Fruit fly (Drosophila melanogaster) whole organism, prepupa: ENCODE data around the gene CG10700.

ENCODE experiments used
- Blimp-1 ChIP-seq: fragments of 200-800 bp; sonication (Bioruptor generic); optimal IDR thresholded peaks from 3 replicates; lab custom pipeline; 2017; ENCODE audit warnings: missing biosample characterization, missing genetic modification characterization, mild to moderate bottlenecking, moderate library complexity, missing genetic modification reagents
- CG10631 ChIP-seq: fragments of 200-800 bp; sonication (Bioruptor generic); optimal IDR thresholded peaks from 2 replicates; lab custom pipeline; 2016; ENCODE audit warnings: missing biosample characterization, missing genetic modification characterization
- CG10669 ChIP-seq: fragments of 200-800 bp; sonication (Bioruptor generic); optimal IDR thresholded peaks from 3 replicates; lab custom pipeline; 2018; ENCODE audit warnings: missing biosample characterization, mild to moderate bottlenecking, missing genetic modification characterization, moderate library complexity
- CG11294 ChIP-seq: fragments of 200-800 bp; sonication (Bioruptor generic); IDR thresholded peaks from 2 replicates; pipeline ENCODE4 v1.3.6; 2022; ENCODE audit warnings: missing biosample characterization, missing genetic modification characterization
- CG11902 ChIP-seq: fragments of 200-800 bp; sonication (Bioruptor generic); optimal IDR thresholded peaks from 3 replicates; lab custom pipeline; 2016; ENCODE audit warnings: missing biosample characterization, missing genetic modification characterization
- CG3032 ChIP-seq: fragments of 200-800 bp; optimal IDR thresholded peaks from 2 replicates; lab custom pipeline; 2019; ENCODE audit warnings: missing biosample characterization, mild to moderate bottlenecking, missing genetic modification characterization, moderate library complexity
- CG31627 ChIP-seq: fragments of 200-800 bp; sonication (Bioruptor generic); optimal IDR thresholded peaks from 3 replicates; lab custom pipeline; 2016; ENCODE audit warnings: missing biosample characterization, missing genetic modification characterization
- CG32006 ChIP-seq: fragments of 200-800 bp; sonication (Bioruptor generic); optimal IDR thresholded peaks from 3 replicates; lab custom pipeline; 2017; ENCODE audit warnings: missing biosample characterization, mild to moderate bottlenecking, missing genetic modification characterization
- CG34406 ChIP-seq: fragments of 200-800 bp; sonication (Bioruptor generic); optimal IDR thresholded peaks from 3 replicates; lab custom pipeline; 2016; ENCODE audit warnings: missing biosample characterization, missing genetic modification characterization
- CG6163 ChIP-seq: fragments of 200-800 bp; sonication (Bioruptor generic); IDR thresholded peaks from 3 replicates; pipeline ENCODE4 v1.3.6; 2022; ENCODE audit warnings: missing biosample characterization, missing genetic modification characterization
- CG6276 ChIP-seq: fragments of 200-800 bp; sonication (Bioruptor generic); optimal IDR thresholded peaks from 2 replicates; lab custom pipeline; 2017; ENCODE audit warnings: missing biosample characterization, mild to moderate bottlenecking, missing genetic modification characterization
- CG6854 ChIP-seq: fragments of 200-800 bp; sonication (Bioruptor generic); optimal IDR thresholded peaks from 2 replicates; lab custom pipeline; 2017; ENCODE audit warnings: missing biosample characterization, mild to moderate bottlenecking, missing genetic modification characterization
- CG7368 ChIP-seq: fragments of 200-800 bp; sonication (Bioruptor generic); optimal IDR thresholded peaks from 3 replicates; lab custom pipeline; 2016; ENCODE audit warnings: missing biosample characterization, missing genetic modification characterization
- CG8119 ChIP-seq: fragments of 200-800 bp; sonication (Bioruptor generic); IDR thresholded peaks from 3 replicates; pipeline ENCODE4 v1.3.6; 2022; ENCODE audit warnings: missing biosample characterization, missing genetic modification characterization
- CG8632 ChIP-seq: fragments of 200-800 bp; sonication (Bioruptor generic); optimal IDR thresholded peaks from 3 replicates; lab custom pipeline; 2016; ENCODE audit warnings: missing biosample characterization, missing genetic modification characterization
- Eip78C ChIP-seq: fragments of 200-800 bp; sonication (Bioruptor generic); peaks from one replicate; lab custom pipeline; 2016; ENCODE audit warnings: missing biosample characterization, missing genetic modification characterization
- Eip93F ChIP-seq: fragments of 200-800 bp; sonication (Bioruptor generic); optimal IDR thresholded peaks from 2 replicates; lab custom pipeline; 2016; ENCODE audit warnings: missing biosample characterization, mild to moderate bottlenecking, missing genetic modification characterization
- Gug ChIP-seq: fragments of 200-800 bp; sonication (Bioruptor generic); IDR thresholded peaks from 2 replicates; pipeline ENCODE4 v1.3.6; 2022; ENCODE audit warnings: missing biosample characterization, missing genetic modification characterization
- Hr38 ChIP-seq: sonication (Bioruptor generic); optimal IDR thresholded peaks from 2 replicates; lab custom pipeline; 2016; ENCODE audit warnings: missing biosample characterization, missing genetic modification characterization
- Hr39 ChIP-seq: fragments of 200-800 bp; sonication (Bioruptor generic); optimal IDR thresholded peaks from 2 replicates; lab custom pipeline; 2016; ENCODE audit warnings: missing biosample characterization, missing genetic modification characterization
- Hr4 ChIP-seq: fragments of 200-800 bp; sonication (Bioruptor generic); optimal IDR thresholded peaks from 3 replicates; lab custom pipeline; 2016; ENCODE audit warnings: missing biosample characterization, missing genetic modification characterization
- OdsH ChIP-seq: fragments of 200-800 bp; sonication (Bioruptor generic); optimal IDR thresholded peaks from 3 replicates; lab custom pipeline; 2016; ENCODE audit warnings: missing biosample characterization, missing genetic modification characterization
- Smox ChIP-seq: fragments of 200-800 bp; sonication (Bioruptor generic); optimal IDR thresholded peaks from 3 replicates; lab custom pipeline; 2016; ENCODE audit warnings: missing biosample characterization, missing genetic modification characterization
- Sox15 ChIP-seq: fragments of 200-800 bp; sonication (Bioruptor generic); optimal IDR thresholded peaks from 3 replicates; lab custom pipeline; 2016; ENCODE audit warnings: missing biosample characterization, missing genetic modification characterization
- dac ChIP-seq: fragments of 200-800 bp; sonication (Bioruptor generic); optimal IDR thresholded peaks from 2 replicates; lab custom pipeline; 2017; ENCODE audit warnings: missing biosample characterization, mild to moderate bottlenecking, missing genetic modification characterization
- dsx ChIP-seq: fragments of 200-800 bp; optimal IDR thresholded peaks from 3 replicates; lab custom pipeline; 2019; ENCODE audit warnings: missing biosample characterization, mild to moderate bottlenecking, missing genetic modification characterization, moderate library complexity; ENCODE audit not compliant: poor library complexity, severe bottlenecking
- fd59A ChIP-seq: fragments of 200-800 bp; sonication (Bioruptor generic); optimal IDR thresholded peaks from 2 replicates; lab custom pipeline; 2017; ENCODE audit warnings: missing biosample characterization, mild to moderate bottlenecking, missing genetic modification characterization, missing genetic modification reagents
- fd85E ChIP-seq: fragments of 200-800 bp; sonication (Bioruptor generic); optimal IDR thresholded peaks from 3 replicates; lab custom pipeline; 2016; ENCODE audit warnings: missing biosample characterization, missing genetic modification characterization
- fkh ChIP-seq: fragments of 200-800 bp; sonication (Bioruptor generic); optimal IDR thresholded peaks from 3 replicates; lab custom pipeline; 2017; ENCODE audit warnings: missing biosample characterization, mild to moderate bottlenecking, missing genetic modification characterization, moderate library complexity
- lz ChIP-seq: fragments of 200-800 bp; sonication (Bioruptor generic); optimal IDR thresholded peaks from 3 replicates; lab custom pipeline; 2016; ENCODE audit warnings: missing biosample characterization, missing genetic modification characterization
- net ChIP-seq: fragments of 200-800 bp; sonication (Bioruptor generic); optimal IDR thresholded peaks from 3 replicates; lab custom pipeline; 2016; ENCODE audit warnings: missing biosample characterization, missing genetic modification characterization
- pdm3 ChIP-seq: fragments of 200-800 bp; sonication (Bioruptor generic); optimal IDR thresholded peaks from 3 replicates; lab custom pipeline; 2016; ENCODE audit warnings: missing biosample characterization, missing genetic modification characterization
- spab ChIP-seq: fragments of 200-800 bp; sonication (Bioruptor generic); optimal IDR thresholded peaks from 2 replicates; lab custom pipeline; 2017; ENCODE audit warnings: missing biosample characterization, mild to moderate bottlenecking, missing genetic modification characterization, missing genetic modification reagents
- svp ChIP-seq: fragments of 200-800 bp; sonication (Bioruptor generic); peaks from one replicate; lab custom pipeline; 2016; ENCODE audit warnings: missing biosample characterization, missing genetic modification characterization
- topi ChIP-seq: fragments of 200-800 bp; sonication (Bioruptor generic); optimal IDR thresholded peaks from 3 replicates; lab custom pipeline; 2016; ENCODE audit warnings: missing biosample characterization, missing genetic modification characterization
- vri ChIP-seq: fragments of 200-800 bp; sonication (Bioruptor generic); optimal IDR thresholded peaks from 3 replicates; lab custom pipeline; 2016; ENCODE audit warnings: missing biosample characterization, mild to moderate bottlenecking, missing genetic modification characterization

The CG10700 gene

dm6 chr2L:19045111-19045560 lies 33.7 kb downstream of the CG10700 start, which contains the start of the genes Ttc19 and Acn (continued):
- TF ChIP-seq CG31627 (peak; percentile 89), CG3032 (tag; lab: Kevin White, UChicago) (peak; percentile 82), net (GFP tag; lab: Kevin White, UChicago) (peak; percentile 78), spab (GFP tag; lab: Kevin White, UChicago) (no peak), CG10669 (GFP tag; lab: Kevin White, UChicago) (peak; percentile 72), pdm3 (GFP tag; lab: Kevin White, UChicago) (peak; percentile 85), Sox15 (GFP tag; lab: Kevin White, UChicago) (peak; percentile 60), CG8632 (peak; percentile 59), vri (GFP tag; lab: Kevin White, UChicago) (peak; percentile 88), Hr39 (GFP tag; lab: Kevin White, UChicago) (peak; percentile 89), CG6163 (peak; percentile 74), topi (GFP tag; lab: Kevin White, UChicago) (peak; percentile 81), fd59A (peak; percentile 27), CG7368 (no peak), CG6276 (GFP tag; lab: Kevin White, UChicago) (no peak), Hr38 (GFP tag; lab: Kevin White, UChicago) (no peak), CG32006 (peak; percentile 74), Eip78C (GFP tag; lab: Kevin White, UChicago) (peak; percentile 94), CG8119 (GFP tag; lab: Robert Waterston, UW) (peak; percentile 54; the same call in 2 of the 3 replicates)

dm6 chr2L:19041590-19041989 lies 37.2 kb downstream of the CG10700 start, which contains the start of gene Catsup:
Gene Catsup (plus strand): TSS chr2L:19041862.
- TF ChIP-seq Eip93F (no peak), Eip78C (GFP tag; lab: Kevin White, UChicago) (peak; percentile 37), CG11294 (GFP tag; lab: Robert Waterston, UW) (no peak), Blimp-1 (GFP tag; lab: Kevin White, UChicago) (no peak), fkh (GFP tag; lab: Kevin White, UChicago) (no peak)

dm6 chr2L:19037455-19037854 lies 41.4 kb downstream of the CG10700 start:
- TF ChIP-seq dsx (GFP tag; lab: Kevin White, UChicago) (no peak), CG10631 (GFP tag; lab: Kevin White, UChicago) (no peak), vri (GFP tag; lab: Kevin White, UChicago) (no peak), OdsH (GFP tag; lab: Kevin White, UChicago) (no peak), Gug (GFP tag; lab: Robert Waterston, UW) (no peak), lz (no peak), net (GFP tag; lab: Kevin White, UChicago) (peak; percentile 4), CG11902 (no peak), svp (GFP tag; lab: Kevin White, UChicago) (no peak), CG34406 (GFP tag; lab: Kevin White, UChicago) (no peak), CG6854 (GFP tag; lab: Kevin White, UChicago) (no peak), Hr4 (no peak), fd85E (GFP tag; lab: Kevin White, UChicago) (no peak), spab (GFP tag; lab: Kevin White, UChicago) (no peak), dac (GFP tag; lab: Kevin White, UChicago) (no peak), Eip78C (GFP tag; lab: Kevin White, UChicago) (peak; percentile 35)
- TF ChIP-seq, all 60 proteins: peak for 2

dm6 chr2L:19037011-19037410 lies 41.8 kb downstream of the CG10700 start:
- TF ChIP-seq Eip78C (GFP tag; lab: Kevin White, UChicago) (peak; percentile 58), CG11294 (GFP tag; lab: Robert Waterston, UW) (no peak), Hr38 (GFP tag; lab: Kevin White, UChicago) (no peak), Smox (GFP tag; lab: Kevin White, UChicago) (no peak)
- TF ChIP-seq, all 60 proteins: peak for 1
